Worm (Caenorhabditis elegans) whole organism, L2 larva: ENCODE results near the gene ador-1.

Experiments used
- F13H6.1 ChIP-seq: sonication (generic microtip); optimal IDR thresholded peaks from 2 replicates; lab custom pipeline; 2016; ENCODE audit warnings: missing genetic modification characterization, missing compliant biosample characterization
- R02D3.7 ChIP-seq: fragments of 150-350 bp; optimal IDR thresholded peaks from 2 replicates; lab custom pipeline; 2014; ENCODE audit warnings: missing biosample characterization, missing genetic modification characterization
- ZK546.5 ChIP-seq: sonication (generic microtip); optimal IDR thresholded peaks from 2 replicates; lab custom pipeline; 2017; ENCODE audit warnings: missing biosample characterization, missing genetic modification characterization
- alr-1 ChIP-seq: fragments of 150-350 bp; optimal IDR thresholded peaks from 2 replicates; lab custom pipeline; 2014; ENCODE audit warnings: missing biosample characterization, missing genetic modification characterization
- ama-1 ChIP-seq: fragments of 150-350 bp; optimal IDR thresholded peaks from 2 replicates; lab custom pipeline; 2018; ENCODE audit warnings: inconsistent platforms
- ceh-16 ChIP-seq: fragments of 150-350 bp; optimal IDR thresholded peaks from 2 replicates; lab custom pipeline; 2014; ENCODE audit warnings: missing biosample characterization, missing genetic modification characterization
- crh-2 ChIP-seq: sonication (generic microtip); optimal IDR thresholded peaks from 2 replicates; lab custom pipeline; 2017; ENCODE audit warnings: missing biosample characterization, missing genetic modification characterization
- elt-1 ChIP-seq: fragments of 150-350 bp; optimal IDR thresholded peaks from 2 replicates; lab custom pipeline; 2014; ENCODE audit warnings: missing biosample characterization, missing genetic modification characterization
- fos-1 ChIP-seq: fragments of 150-350 bp; optimal IDR thresholded peaks from 2 replicates; lab custom pipeline; 2014; ENCODE audit warnings: missing biosample characterization, missing genetic modification characterization
- gmeb-1 ChIP-seq: fragments of 150-350 bp; optimal IDR thresholded peaks from 2 replicates; lab custom pipeline; 2014; ENCODE audit warnings: missing biosample characterization, missing genetic modification characterization
- lin-11 ChIP-seq: fragments of 150-350 bp; sonication (generic microtip); optimal IDR thresholded peaks from 2 replicates; lab custom pipeline; 2014; ENCODE audit warnings: missing biosample characterization, missing genetic modification characterization, inconsistent platforms, mixed read lengths
- lin-13 ChIP-seq: fragments of 150-350 bp; optimal IDR thresholded peaks from 2 replicates; lab custom pipeline; 2014; ENCODE audit warnings: missing biosample characterization, missing genetic modification reagents, missing genetic modification characterization
- lin-39 ChIP-seq: fragments of 150-350 bp; optimal IDR thresholded peaks from 2 replicates; lab custom pipeline; 2014; ENCODE audit warnings: missing biosample characterization, missing genetic modification reagents, missing genetic modification characterization
- lsy-2 ChIP-seq, 2 experiments: fragments of 150-350 bp in 1 of 2; sonication (generic microtip) in 1 of 2; optimal IDR thresholded peaks; 2 replicates each; lab custom pipeline; 2014 to 2017; ENCODE audit warnings: missing biosample characterization in 2 of 2, missing genetic modification characterization in 2 of 2
- mbf-1 ChIP-seq: sonication (generic microtip); optimal IDR thresholded peaks from 2 replicates; lab custom pipeline; 2017; ENCODE audit warnings: missing biosample characterization, missing genetic modification characterization
- mdl-1 ChIP-seq, 2 experiments: fragments of 150-350 bp in 1 of 2; sonication (generic microtip) in 1 of 2; optimal IDR thresholded peaks; 2 replicates each; lab custom pipeline; 2017; ENCODE audit warnings: missing biosample characterization in 2 of 2, missing genetic modification characterization in 2 of 2
- nhr-11 ChIP-seq: fragments of 150-350 bp; optimal IDR thresholded peaks from 2 replicates; lab custom pipeline; 2014; ENCODE audit warnings: missing biosample characterization, missing genetic modification characterization
- nhr-12 ChIP-seq: fragments of 150-350 bp; optimal IDR thresholded peaks from 2 replicates; lab custom pipeline; 2014; ENCODE audit warnings: missing biosample characterization, missing genetic modification characterization
- nhr-129 ChIP-seq: fragments of 150-350 bp; optimal IDR thresholded peaks from 2 replicates; lab custom pipeline; 2014; ENCODE audit warnings: missing biosample characterization, missing genetic modification characterization
- nhr-237 ChIP-seq: fragments of 150-350 bp; optimal IDR thresholded peaks from 2 replicates; lab custom pipeline; 2014; ENCODE audit warnings: missing biosample characterization, missing genetic modification characterization
- nhr-6 ChIP-seq: fragments of 150-350 bp; optimal IDR thresholded peaks from 2 replicates; lab custom pipeline; 2014; ENCODE audit warnings: missing biosample characterization, missing genetic modification characterization
- nhr-77 ChIP-seq: fragments of 150-350 bp; optimal IDR thresholded peaks from 2 replicates; lab custom pipeline; 2014; ENCODE audit warnings: missing biosample characterization, missing genetic modification characterization
- skn-1 ChIP-seq: sonication (generic microtip); optimal IDR thresholded peaks from 2 replicates; lab custom pipeline; 2017; ENCODE audit warnings: missing biosample characterization, missing genetic modification characterization
- sma-9 ChIP-seq, 2 experiments: fragments of 150-350 bp in 1 of 2; sonication (generic microtip) in 1 of 2; optimal IDR thresholded peaks; 2 replicates each; lab custom pipeline; 2014 to 2016; ENCODE audit warnings: missing genetic modification characterization in 2 of 2, mild to moderate bottlenecking in 1 of 2, missing biosample characterization in 1 of 2, missing compliant biosample characterization in 1 of 2, missing genetic modification reagents in 1 of 2, moderate library complexity in 1 of 2
- unc-39 ChIP-seq: fragments of 150-350 bp; optimal IDR thresholded peaks from 2 replicates; lab custom pipeline; 2014; ENCODE audit warnings: missing biosample characterization, missing genetic modification characterization
- unc-55 ChIP-seq: fragments of 150-350 bp; sonication (generic microtip); optimal IDR thresholded peaks from 3 replicates; lab custom pipeline; 2014; ENCODE audit warnings: missing biosample characterization, missing genetic modification reagents, missing genetic modification characterization
- unc-62 ChIP-seq: fragments of 150-350 bp; optimal IDR thresholded peaks from 2 replicates; lab custom pipeline; 2014; ENCODE audit warnings: missing biosample characterization, missing genetic modification reagents, missing genetic modification characterization
- ztf-1 ChIP-seq: fragments of 200-800 bp; sonication (Bioruptor generic); conservative IDR thresholded peaks from 2 replicates; pipeline ENCODE4 v1.3.6; 2022; ENCODE audit warnings: missing genetic modification characterization, missing compliant biosample characterization
- ztf-4 ChIP-seq: fragments of 150-350 bp; optimal IDR thresholded peaks from 2 replicates; lab custom pipeline; 2014; ENCODE audit warnings: missing biosample characterization, missing genetic modification characterization

Gene ador-1

DNA sequence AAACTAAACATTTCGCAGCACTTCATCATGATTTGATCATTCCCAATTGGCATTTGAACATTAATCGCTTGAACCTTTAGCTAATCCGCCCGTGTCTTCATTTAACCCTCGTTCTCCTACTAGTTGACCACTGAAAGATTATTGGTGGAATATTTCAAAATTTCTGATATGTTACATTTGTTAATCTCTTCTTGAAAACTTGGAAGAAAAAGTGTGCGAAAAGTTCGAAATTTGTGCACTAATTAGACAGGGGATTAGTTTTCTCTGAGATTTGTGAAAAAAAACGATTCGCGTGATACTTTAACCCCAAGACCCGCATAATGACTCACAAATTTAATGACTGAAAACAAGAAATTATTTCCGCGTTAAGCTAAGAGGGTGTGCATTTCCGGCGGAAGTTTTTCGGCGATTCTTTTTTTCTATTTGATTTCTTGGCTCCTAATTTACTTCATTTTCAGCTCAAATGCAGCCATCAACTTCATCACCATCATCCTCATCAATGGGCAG lies 32.7 kb upstream of the ador-1 start, which contains the start of gene nimk-1:
TSS of gene nimk-1 (plus strand) at position 457 of the 507 bp plus-strand sequence.
- no peak for TF ChIP-seq nhr-77
- TF ChIP-seq unc-39 (tag; lab: Kevin White, UChicago) = no peak
- TF ChIP-seq skn-1 (tag; lab: Kevin White, UChicago) = no peak

DNA sequence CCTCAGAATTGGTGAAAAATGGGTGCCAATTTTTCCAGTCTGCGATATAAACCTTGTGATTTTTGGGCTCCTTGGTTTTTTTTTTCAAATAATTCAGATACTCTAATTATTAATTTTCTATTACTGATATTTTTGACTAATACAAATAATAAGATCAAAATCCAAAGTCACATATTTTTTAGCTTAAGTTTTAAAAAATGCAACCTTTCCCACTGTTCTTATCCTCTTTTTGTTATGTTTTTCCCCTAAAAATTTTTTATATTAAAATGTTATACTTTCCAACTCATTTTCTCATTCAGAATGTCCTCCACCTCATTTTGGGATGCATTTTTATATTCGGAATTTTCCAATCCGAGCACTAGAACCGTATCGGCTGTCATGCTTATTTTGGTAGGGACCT lies 28.3 kb upstream of the ador-1 start, which contains the start of gene srx-120:
TSS of gene srx-120 (plus strand) at position 301 of the 400 bp plus-strand sequence.
- TF ChIP-seq unc-55 (GFP tag; lab: Kevin White, UChicago) = no peak
- TF ChIP-seq lin-13 (GFP tag; lab: Kevin White, UChicago) = no peak
- no peak for TF ChIP-seq unc-62
- no peak for TF ChIP-seq ztf-1 (GFP tag; lab: Robert Waterston, UW)
- TF ChIP-seq ZK546.5 (tag; lab: Kevin White, UChicago) = no peak
- no peak for TF ChIP-seq nhr-12 (tag; lab: Kevin White, UChicago)
- TF ChIP-seq ztf-4 (tag; lab: Kevin White, UChicago) = no peak
- TF ChIP-seq nhr-11 (tag; lab: Kevin White, UChicago) = no peak
- TF ChIP-seq mbf-1 (tag; lab: Kevin White, UChicago) = no peak
- no peak for TF ChIP-seq alr-1 (tag; lab: Kevin White, UChicago)
- no peak for TF ChIP-seq F13H6.1 (tag; lab: Kevin White, UChicago)
- no peak for TF ChIP-seq lin-39 (tag; lab: Kevin White, UChicago)
- no peak for TF ChIP-seq lsy-2 (tag; optimal IDR thresholded peaks at IDR 0.05; lab: Kevin White, UChicago)
- TF ChIP-seq R02D3.7 (tag; lab: Kevin White, UChicago) = no peak
- no peak for TF ChIP-seq lin-11
- TF ChIP-seq ama-1 = no peak

ce11 chrII:12527947-12528346 lies 25.3 kb upstream of the ador-1 start, which contains the start of gene srx-119:
Gene srx-119, plus strand, starts transcription at chrII:12528247.
- TF ChIP-seq nhr-6 (tag; lab: Kevin White, UChicago) (no peak), unc-55 (GFP tag; lab: Kevin White, UChicago) (no peak), ceh-16 (tag; lab: Kevin White, UChicago) (no peak), fos-1 (tag; lab: Kevin White, UChicago) (no peak), nhr-237 (no peak), nhr-12 (tag; lab: Kevin White, UChicago) (no peak), ama-1 (no peak)

- TF ChIP-seq ZK546.5 (tag; lab: Kevin White, UChicago) (no peak), mdl-1 (tag; optimal IDR thresholded peaks at IDR 0.05; lab: Kevin White, UChicago) (no peak), nhr-6 (tag; lab: Kevin White, UChicago) (no peak)
Observed at ce11 chrII:12525526-12525925, 22.8 kb upstream of the ador-1 start, which contains the start of gene srx-118. Gene srx-118, plus strand, starts transcription at chrII:12525826.

ce11 chrII:12519616-12520015 lies 16.9 kb upstream of the ador-1 start, which contains the start of gene ceh-99:
Gene ceh-99, plus strand, starts transcription at chrII:12519981.
- TF ChIP-seq ceh-16 (tag; lab: Kevin White, UChicago) = no peak

- TF ChIP-seq gmeb-1 (tag; lab: Kevin White, UChicago) (no peak), sma-9 (GFP tag; optimal IDR thresholded peaks at IDR 0.05; lab: Kevin White, UChicago) (peak; percentile 33), sma-9 (tag; optimal IDR thresholded peaks at IDR 0.05; lab: Kevin White, UChicago) (no peak), elt-1 (tag; lab: Kevin White, UChicago) (no peak), nhr-11 (tag; lab: Kevin White, UChicago) (no peak), lin-11 (no peak), mdl-1 (tag; optimal IDR thresholded peaks at IDR 0.05; lab: Kevin White, UChicago) (no peak), nhr-129 (tag; lab: Kevin White, UChicago) (no peak), fos-1 (tag; lab: Kevin White, UChicago) (peak; percentile 78), crh-2 (peak; percentile 55), F13H6.1 (tag; lab: Kevin White, UChicago) (no peak)
Observed at ce11 chrII:12518809-12519344, 16.2 kb upstream of the ador-1 start, which contains the start of gene srh-70. Gene srh-70, minus strand, starts transcription at chrII:12518859.
